Worm (Caenorhabditis elegans) whole organism, young adult: ENCODE data around the gene rfs-1.

ENCODE experiments used
- D2030.7 ChIP-seq: fragments of 200-800 bp; sonication (Bioruptor generic); IDR thresholded peaks from 2 replicates; pipeline ENCODE4 v1.3.6; 2022; ENCODE audit warnings: missing genetic modification reagents, missing genetic modification characterization, missing compliant biosample characterization
- die-1 ChIP-seq: sonication (generic microtip); optimal IDR thresholded peaks from 2 replicates; lab custom pipeline; 2016; ENCODE audit warnings: missing genotype, mild to moderate bottlenecking, missing genetic modification characterization, missing compliant biosample characterization
- him-1 ChIP-seq: sonication (generic microtip); optimal IDR thresholded peaks from 2 replicates; lab custom pipeline; 2016; ENCODE audit warnings: missing genotype, missing genetic modification reagents, missing genetic modification characterization, missing compliant biosample characterization
- nfya-1 ChIP-seq: sonication (generic microtip); optimal IDR thresholded peaks from 2 replicates; lab custom pipeline; 2017; ENCODE audit warnings: antibody characterized with exemption, missing compliant biosample characterization, missing genetic modification characterization, borderline replicate concordance; ENCODE audit not compliant: insufficient read depth
- rpc-1 ChIP-seq, 2 experiments: fragments of 150-350 bp in 1 of 2; sonication (generic microtip) in 1 of 2; optimal IDR thresholded peaks; 2 replicates each; lab custom pipeline; 2014 to 2018; ENCODE audit warnings: missing biosample characterization in 1 of 2, missing genetic modification characterization in 1 of 2, missing genetic modification reagents in 1 of 2, missing genotype in 1 of 2
- sea-2 ChIP-seq: fragments of 200-800 bp; sonication (Bioruptor generic); IDR thresholded peaks from 2 replicates; pipeline ENCODE4 v1.3.6; 2022; ENCODE audit warnings: missing genetic modification characterization, missing compliant biosample characterization
- snpc-4 ChIP-seq, 5 experiments: fragments of 150-350 bp in 1 of 5; sonication (generic microtip) in 4 of 5; optimal IDR thresholded peaks; 2 replicates each; lab custom pipeline; 2014 to 2018; ENCODE audit warnings: missing genetic modification characterization in 5 of 5, missing biosample characterization in 3 of 5, antibody characterized with exemption in 2 of 5, mild to moderate bottlenecking in 2 of 5, missing compliant biosample characterization in 2 of 5, missing genotype in 2 of 5, moderate library complexity in 2 of 5, missing genetic modification reagents in 1 of 5
- ztf-18 ChIP-seq: sonication (generic microtip); optimal IDR thresholded peaks from 2 replicates; lab custom pipeline; 2016; ENCODE audit warnings: missing genotype, mild to moderate bottlenecking, missing genetic modification characterization, missing compliant biosample characterization
- ztf-25 ChIP-seq: fragments of 200-800 bp; sonication (Bioruptor generic); IDR thresholded peaks from 2 replicates; pipeline ENCODE4 v1.3.6; 2022; ENCODE audit warnings: missing genetic modification reagents, missing genetic modification characterization, missing compliant biosample characterization

DNA sequence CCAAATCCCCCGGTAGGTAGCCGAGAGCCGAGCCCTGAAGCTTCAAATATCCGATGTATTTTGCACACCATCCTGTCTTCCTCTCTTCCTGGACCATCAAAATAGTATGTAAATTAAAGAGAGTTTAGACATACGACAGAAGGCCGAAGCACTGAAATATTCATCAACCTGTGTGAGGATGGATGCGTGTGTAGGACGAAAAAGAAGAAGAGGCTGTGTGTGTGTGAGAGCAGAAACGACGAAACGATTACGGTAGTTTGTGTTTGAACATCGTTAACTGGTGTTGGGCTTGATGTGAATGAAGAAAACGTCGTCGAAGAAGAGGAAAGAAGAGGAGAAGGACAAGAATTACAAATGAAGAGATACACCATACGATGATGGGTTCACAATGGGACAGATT, 14.7 kb upstream of the rfs-1 start:
- TF ChIP-seq sea-2 (GFP tag; lab: Robert Waterston, UW) (no peak), him-1 (tag; lab: Kevin White, UChicago) (no peak), nfya-1 (tag; lab: Kevin White, UChicago) (no peak), ztf-18 (no peak), D2030.7 (GFP tag; lab: Robert Waterston, UW) (no peak), rpc-1 (optimal IDR thresholded peaks at IDR 0.05; lab: Kevin White, UChicago) (no peak), rpc-1 (tag; optimal IDR thresholded peaks at IDR 0.05; lab: Kevin White, UChicago) (no peak), die-1 (tag; lab: Kevin White, UChicago) (no peak), snpc-4 (GFP tag; optimal IDR thresholded peaks at IDR 0.05; lab: Kevin White, UChicago) (no peak), snpc-4 (tag; optimal IDR thresholded peaks at IDR 0.05; lab: Kevin White, UChicago) (no peak), ztf-25 (GFP tag; lab: Robert Waterston, UW) (no peak)
